Fruit fly (Drosophila melanogaster) whole organism, adult: ENCODE results near the gene sv.

Source experiments
- CG14711 ChIP-seq: fragments of 200-800 bp; sonication (Bioruptor generic); optimal IDR thresholded peaks from 2 replicates; lab custom pipeline; 2018; ENCODE audit warnings: missing biosample characterization, mild to moderate bottlenecking, missing genetic modification characterization, moderate library complexity
- CG33017 ChIP-seq: fragments of 200-800 bp; sonication (Bioruptor generic); optimal IDR thresholded peaks from 2 replicates; lab custom pipeline; 2018; ENCODE audit warnings: missing biosample characterization, mild to moderate bottlenecking, missing genetic modification characterization, moderate library complexity
- CG7045 ChIP-seq: fragments of 200-800 bp; sonication (Bioruptor generic); optimal IDR thresholded peaks from 2 replicates; lab custom pipeline; 2017; ENCODE audit warnings: missing biosample characterization, mild to moderate bottlenecking, missing genetic modification characterization
- Clk ChIP-seq: fragments of 200-800 bp; sonication (Bioruptor generic); optimal IDR thresholded peaks from 2 replicates; lab custom pipeline; 2017; ENCODE audit warnings: missing biosample characterization, missing genetic modification characterization
- Crg-1 ChIP-seq: fragments of 200-800 bp; sonication (Bioruptor generic); optimal IDR thresholded peaks from 2 replicates; lab custom pipeline; 2016; ENCODE audit warnings: missing biosample characterization, missing genetic modification characterization
- Hr96 ChIP-seq: fragments of 200-800 bp; sonication (Bioruptor generic); optimal IDR thresholded peaks from 2 replicates; lab custom pipeline; 2016; ENCODE audit warnings: missing biosample characterization, missing genetic modification characterization
- bab1 ChIP-seq: fragments of 200-800 bp; sonication (Bioruptor generic); optimal IDR thresholded peaks from 3 replicates; lab custom pipeline; 2019; ENCODE audit warnings: missing biosample characterization, mild to moderate bottlenecking, missing genetic modification characterization, moderate library complexity
- cic ChIP-seq: fragments of 200-800 bp; sonication (Bioruptor generic); optimal IDR thresholded peaks from 2 replicates; lab custom pipeline; 2017; ENCODE audit warnings: missing biosample characterization, mild to moderate bottlenecking, missing genetic modification characterization, moderate library complexity
- kay ChIP-seq: fragments of 200-800 bp; sonication (Bioruptor generic); peaks from one replicate; lab custom pipeline; 2016; ENCODE audit warnings: missing biosample characterization, missing genetic modification characterization, borderline replicate concordance
- pad ChIP-seq: fragments of 200-800 bp; sonication (Bioruptor generic); optimal IDR thresholded peaks from 3 replicates; lab custom pipeline; 2017; ENCODE audit warnings: missing biosample characterization, missing genetic modification characterization, mild to moderate bottlenecking, moderate library complexity, missing genetic modification reagents
- tj ChIP-seq: fragments of 200-800 bp; sonication (Bioruptor generic); optimal IDR thresholded peaks from 3 replicates; lab custom pipeline; 2017; ENCODE audit warnings: missing biosample characterization, mild to moderate bottlenecking, missing genetic modification characterization, moderate library complexity

- TF ChIP-seq Clk (GFP tag; lab: Kevin White, UChicago) (no peak), CG14711 (tag; lab: Kevin White, UChicago) (no peak), CG33017 (tag; lab: Kevin White, UChicago) (no peak), Crg-1 (no peak), kay (GFP tag; lab: Kevin White, UChicago) (peak; percentile 89), pad (GFP tag; lab: Kevin White, UChicago) (no peak), Hr96 (GFP tag; lab: Kevin White, UChicago) (no peak), cic (GFP tag; lab: Kevin White, UChicago) (no peak), bab1 (GFP tag; lab: Kevin White, UChicago) (no peak), CG7045 (GFP tag; lab: Kevin White, UChicago) (no peak), tj (GFP tag; lab: Kevin White, UChicago) (no peak)
Observed at dm6 chr4:1124494-1124780, 35.8 kb downstream of the sv start.
